Fruit fly (Drosophila melanogaster) whole organism, embryonic: Measurements from ENCODE around the gene CG9360.

Experiments
- CG1529 ChIP-seq: fragments of 200-800 bp; sonication (Bioruptor generic); optimal IDR thresholded peaks from 3 replicates; lab custom pipeline; 2018; ENCODE audit warnings: missing biosample characterization, missing genetic modification characterization
- CG15514 ChIP-seq: fragments of 200-800 bp; sonication (Bioruptor generic); optimal IDR thresholded peaks from 3 replicates; lab custom pipeline; 2017; ENCODE audit warnings: missing biosample characterization, missing genetic modification characterization, mild to moderate bottlenecking, moderate library complexity, missing genetic modification reagents
- CG17328 ChIP-seq: fragments of 200-800 bp; sonication (Bioruptor generic); IDR thresholded peaks from 2 replicates; pipeline ENCODE4 v1.3.6; 2022; ENCODE audit warnings: missing biosample characterization, missing genetic modification characterization
- CG17385 ChIP-seq: fragments of 200-800 bp; sonication (Bioruptor generic); optimal IDR thresholded peaks from 3 replicates; lab custom pipeline; 2018; ENCODE audit warnings: missing biosample characterization, mild to moderate bottlenecking, missing genetic modification characterization
- CG17568 ChIP-seq: fragments of 200-800 bp; sonication (Bioruptor generic); optimal IDR thresholded peaks from 2 replicates; lab custom pipeline; 2018; ENCODE audit warnings: missing biosample characterization, mild to moderate bottlenecking, missing genetic modification characterization, moderate library complexity
- CG18262 ChIP-seq: fragments of 200-800 bp; optimal IDR thresholded peaks from 3 replicates; lab custom pipeline; 2019; ENCODE audit warnings: missing biosample characterization, mild to moderate bottlenecking, missing genetic modification characterization, moderate library complexity
- CG2875 ChIP-seq: fragments of 200-800 bp; sonication (Bioruptor generic); optimal IDR thresholded peaks from 2 replicates; lab custom pipeline; 2017; ENCODE audit warnings: missing biosample characterization, mild to moderate bottlenecking, missing genetic modification characterization, missing genetic modification reagents
- CG31224 ChIP-seq: fragments of 200-800 bp; sonication (Bioruptor generic); IDR thresholded peaks from 2 replicates; pipeline ENCODE4 v1.3.6; 2022; ENCODE audit warnings: missing biosample characterization, missing genetic modification characterization
- CG31441 ChIP-seq: fragments of 200-800 bp; sonication (Bioruptor generic); IDR thresholded peaks from 2 replicates; pipeline ENCODE4 v1.3.6; 2022; ENCODE audit warnings: missing biosample characterization, missing genetic modification characterization
- CG3163 ChIP-seq: fragments of 200-800 bp; sonication (Bioruptor generic); optimal IDR thresholded peaks from 3 replicates; lab custom pipeline; 2016; ENCODE audit warnings: missing biosample characterization, missing genetic modification characterization
- CG33557 ChIP-seq: fragments of 200-800 bp; sonication (Bioruptor generic); optimal IDR thresholded peaks from 2 replicates; lab custom pipeline; 2019; ENCODE audit warnings: missing biosample characterization, mild to moderate bottlenecking, missing genetic modification characterization, moderate library complexity
- CG34224 ChIP-seq: fragments of 200-800 bp; sonication (Bioruptor generic); IDR thresholded peaks from 3 replicates; pipeline ENCODE4 v1.3.6; 2022; ENCODE audit warnings: missing biosample characterization, missing genetic modification characterization; ENCODE audit not compliant: partially characterized antibody
- CG3838 ChIP-seq: fragments of 200-800 bp; sonication (Bioruptor generic); optimal IDR thresholded peaks from 3 replicates; lab custom pipeline; 2016; ENCODE audit warnings: missing biosample characterization, missing genetic modification characterization
- CG4328 ChIP-seq: fragments of 200-800 bp; sonication (Bioruptor generic); optimal IDR thresholded peaks from 3 replicates; lab custom pipeline; 2017; ENCODE audit warnings: missing biosample characterization, missing genetic modification reagents, missing genetic modification characterization
- CG4404 ChIP-seq: fragments of 200-800 bp; sonication (Bioruptor generic); IDR thresholded peaks from 2 replicates; pipeline ENCODE4 v1.3.6; 2022; ENCODE audit warnings: missing biosample characterization, missing genetic modification characterization
- CG6272 ChIP-seq: fragments of 200-800 bp; sonication (Bioruptor generic); IDR thresholded peaks from 2 replicates; pipeline ENCODE4 v1.3.6; 2022; ENCODE audit warnings: missing biosample characterization, missing genetic modification characterization
- D ChIP-seq, 2 experiments: fragments of 200-800 bp in 1 of 2; fragments of >200 bp in 1 of 2; sonication (Bioruptor generic) in 1 of 2; optimal IDR thresholded peaks; 2 replicates in 1 of 2; 3 replicates in 1 of 2; lab custom pipeline; 2017; ENCODE audit warnings: mild to moderate bottlenecking in 1 of 2, missing biosample characterization in 1 of 2, missing genetic modification characterization in 1 of 2, missing genetic modification reagents in 1 of 2
- Dip2 ChIP-seq: fragments of 200-800 bp; sonication (Bioruptor generic); IDR thresholded peaks from 2 replicates; pipeline ENCODE4 v1.3.6; 2022; ENCODE audit warnings: missing biosample characterization, missing genetic modification characterization
- H15 ChIP-seq: fragments of 200-800 bp; sonication (Bioruptor generic); IDR thresholded peaks from 3 replicates; pipeline ENCODE4 v1.3.6; 2022; ENCODE audit warnings: missing biosample characterization, missing genetic modification characterization
- H2.0 ChIP-seq: fragments of 200-800 bp; sonication (Bioruptor generic); IDR thresholded peaks from 2 replicates; pipeline ENCODE4 v1.3.6; 2022; ENCODE audit warnings: missing biosample characterization, missing genetic modification characterization
- HLH3B ChIP-seq: fragments of 200-800 bp; sonication (Bioruptor generic); IDR thresholded peaks from 2 replicates; pipeline ENCODE4 v1.3.6; 2022; ENCODE audit warnings: missing biosample characterization, missing genetic modification characterization
- Hey ChIP-seq: fragments of 200-800 bp; sonication (Bioruptor generic); optimal IDR thresholded peaks from 3 replicates; lab custom pipeline; 2018; ENCODE audit warnings: missing biosample characterization, mild to moderate bottlenecking, missing genetic modification characterization
- Lim3 ChIP-seq: fragments of 200-800 bp; sonication (Bioruptor generic); IDR thresholded peaks from 2 replicates; pipeline ENCODE4 v1.3.6; 2022; ENCODE audit warnings: missing biosample characterization, missing genetic modification characterization
- Mes4 ChIP-seq: fragments of 200-800 bp; sonication (Bioruptor generic); optimal IDR thresholded peaks from 2 replicates; lab custom pipeline; 2016; ENCODE audit warnings: missing biosample characterization, missing genetic modification characterization
- Optix ChIP-seq: fragments of 200-800 bp; sonication (Bioruptor generic); IDR thresholded peaks from 3 replicates; pipeline ENCODE4 v1.3.6; 2022; ENCODE audit warnings: missing biosample characterization, missing genetic modification characterization
- Ravus ChIP-seq: fragments of 200-800 bp; sonication (Bioruptor generic); IDR thresholded peaks from 2 replicates; pipeline ENCODE4 v1.3.6; 2022; ENCODE audit warnings: missing biosample characterization, missing genetic modification characterization
- Side ChIP-seq: fragments of 200-800 bp; sonication (Bioruptor generic); optimal IDR thresholded peaks from 2 replicates; lab custom pipeline; 2016; ENCODE audit warnings: missing biosample characterization, missing genetic modification characterization
- bbx ChIP-seq: fragments of 200-800 bp; sonication (Bioruptor generic); IDR thresholded peaks from 2 replicates; pipeline ENCODE4 v1.3.6; 2022; ENCODE audit warnings: missing biosample characterization, missing genetic modification characterization; ENCODE audit not compliant: partially characterized antibody
- da ChIP-seq: fragments of 200-800 bp; sonication (Bioruptor generic); optimal IDR thresholded peaks from 2 replicates; lab custom pipeline; 2016; ENCODE audit warnings: missing biosample characterization, missing genetic modification characterization
- dpn ChIP-seq, 2 experiments: fragments of 200-800 bp; sonication (Bioruptor generic); optimal IDR thresholded peaks; 3 replicates each; lab custom pipeline; 2016; ENCODE audit warnings: missing biosample characterization in 2 of 2, missing genetic modification characterization in 2 of 2
- emc ChIP-seq: fragments of 200-800 bp; sonication (Bioruptor generic); optimal IDR thresholded peaks from 2 replicates; lab custom pipeline; 2016; ENCODE audit warnings: missing biosample characterization, missing genetic modification characterization
- ems ChIP-seq: fragments of 200-800 bp; sonication (Bioruptor generic); optimal IDR thresholded peaks from 3 replicates; lab custom pipeline; 2016; ENCODE audit warnings: missing biosample characterization, missing genetic modification characterization
- esg ChIP-seq: fragments of 200-800 bp; sonication (Bioruptor generic); conservative IDR thresholded peaks from 2 replicates; pipeline ENCODE4 v1.3.6; 2022; ENCODE audit warnings: missing biosample characterization, missing genetic modification characterization
- exex ChIP-seq: fragments of 200-800 bp; sonication (Bioruptor generic); optimal IDR thresholded peaks from 4 replicates; lab custom pipeline; 2018; ENCODE audit warnings: missing biosample characterization, mild to moderate bottlenecking, missing genetic modification characterization, moderate library complexity
- fu2 ChIP-seq: fragments of 200-800 bp; sonication (Bioruptor generic); optimal IDR thresholded peaks from 2 replicates; lab custom pipeline; 2016; ENCODE audit warnings: missing biosample characterization, missing genetic modification characterization
- grn ChIP-seq: fragments of 200-800 bp; sonication (Bioruptor generic); optimal IDR thresholded peaks from 3 replicates; lab custom pipeline; 2017; ENCODE audit warnings: missing biosample characterization, missing genetic modification characterization
- her ChIP-seq: fragments of 200-800 bp; sonication (Bioruptor generic); optimal IDR thresholded peaks from 2 replicates; lab custom pipeline; 2016; ENCODE audit warnings: missing biosample characterization, missing genetic modification characterization
- jing ChIP-seq: fragments of 200-800 bp; sonication (Bioruptor generic); optimal IDR thresholded peaks from 2 replicates; lab custom pipeline; 2018; ENCODE audit warnings: missing biosample characterization, mild to moderate bottlenecking, missing genetic modification characterization
- kah ChIP-seq: fragments of 200-800 bp; sonication (Bioruptor generic); optimal IDR thresholded peaks from 2 replicates; lab custom pipeline; 2018; ENCODE audit warnings: missing biosample characterization, mild to moderate bottlenecking, missing genetic modification characterization
- lilli ChIP-seq: fragments of 200-800 bp; sonication (Bioruptor generic); optimal IDR thresholded peaks from 3 replicates; lab custom pipeline; 2016; ENCODE audit warnings: missing biosample characterization, missing genetic modification characterization
- nau ChIP-seq: fragments of 200-800 bp; sonication (Bioruptor generic); optimal IDR thresholded peaks from 3 replicates; lab custom pipeline; 2017; ENCODE audit warnings: missing biosample characterization, mild to moderate bottlenecking, missing genetic modification characterization, missing genetic modification reagents
- oc ChIP-seq: fragments of 200-800 bp; sonication (Bioruptor generic); optimal IDR thresholded peaks from 2 replicates; lab custom pipeline; 2018; ENCODE audit warnings: missing biosample characterization, mild to moderate bottlenecking, missing genetic modification characterization, moderate library complexity
- org-1 ChIP-seq: fragments of 200-800 bp; sonication (Bioruptor generic); optimal IDR thresholded peaks from 2 replicates; lab custom pipeline; 2017; ENCODE audit warnings: missing biosample characterization, missing genetic modification characterization
- slou ChIP-seq: fragments of 200-800 bp; sonication (Bioruptor generic); optimal IDR thresholded peaks from 3 replicates; lab custom pipeline; 2016; ENCODE audit warnings: missing biosample characterization, missing genetic modification characterization
- slp2 ChIP-seq: fragments of 200-800 bp; sonication (Bioruptor generic); optimal IDR thresholded peaks from 2 replicates; lab custom pipeline; 2016; ENCODE audit warnings: missing biosample characterization, missing genetic modification characterization
- sr ChIP-seq: fragments of 200-800 bp; sonication (Bioruptor generic); IDR thresholded peaks from 3 replicates; pipeline ENCODE4 v1.3.6; 2022; ENCODE audit warnings: missing biosample characterization, missing genetic modification characterization
- sug ChIP-seq: fragments of 200-800 bp; optimal IDR thresholded peaks from 2 replicates; lab custom pipeline; 2019; ENCODE audit warnings: missing biosample characterization, mild to moderate bottlenecking, missing genetic modification characterization, moderate library complexity
- trem ChIP-seq: fragments of 200-800 bp; optimal IDR thresholded peaks from 3 replicates; lab custom pipeline; 2019; ENCODE audit warnings: missing biosample characterization, mild to moderate bottlenecking, missing genetic modification characterization, moderate library complexity
- wor ChIP-seq: fragments of 200-800 bp; sonication (Bioruptor generic); IDR thresholded peaks from 2 replicates; pipeline ENCODE4 v1.3.6; 2022; ENCODE audit warnings: missing biosample characterization, missing genetic modification characterization

The CG9360 gene

dm6 chrX:11715937-11716730 lies 48.3 kb downstream of the CG9360 start (continued):
- peak; percentile 79 to 91 for TF ChIP-seq dpn (GFP tag; optimal IDR thresholded peaks at IDR 0.05; lab: Kevin White, UChicago)
- TF ChIP-seq wor: peak; percentile 70
- peak; percentile 58; the same call in 2 of the 3 replicates for TF ChIP-seq Optix
- TF ChIP-seq CG17385 (GFP tag; lab: Kevin White, UChicago): peak; percentile 87
- TF ChIP-seq org-1 (GFP tag; lab: Kevin White, UChicago): peak; percentile 86
- TF ChIP-seq sug (tag; lab: Kevin White, UChicago): peak; percentile 82
- TF ChIP-seq CG31441 (GFP tag; lab: Robert Waterston, UW): peak; percentile 85
- TF ChIP-seq nau (GFP tag; lab: Kevin White, UChicago): peak; percentile 74
- TF ChIP-seq Ravus (GFP tag; lab: Robert Waterston, UW): peak; percentile 67
- peak; percentile 80 for TF ChIP-seq HLH3B
- peak; percentile 87 for TF ChIP-seq CG33557 (GFP tag; lab: Kevin White, UChicago)
- peak; percentile 76 for TF ChIP-seq CG34224 (GFP tag; lab: Robert Waterston, UW)
- peak; percentile 68 for TF ChIP-seq exex (tag; lab: Kevin White, UChicago)
- peak; percentile 84 for TF ChIP-seq CG1529 (GFP tag; lab: Kevin White, UChicago)
- peak; percentile 85 for TF ChIP-seq slp2 (GFP tag; lab: Kevin White, UChicago)
- peak; percentile 71 for TF ChIP-seq CG6272
- TF ChIP-seq D (optimal IDR thresholded peaks at IDR 0.05; lab: Kevin White, UChicago): no peak
- TF ChIP-seq D (GFP tag; optimal IDR thresholded peaks at IDR 0.05; lab: Kevin White, UChicago): peak; percentile 87
- TF ChIP-seq her (GFP tag; lab: Kevin White, UChicago): peak; percentile 63
- peak; percentile 67 for TF ChIP-seq CG3163
- peak; percentile 78 for TF ChIP-seq emc (GFP tag; lab: Kevin White, UChicago)
- TF ChIP-seq Lim3 (GFP tag; lab: Robert Waterston, UW): no peak; the same call in 1 of the 2 replicates
- TF ChIP-seq Hey (tag; lab: Kevin White, UChicago): peak; percentile 3
- TF ChIP-seq CG4328 (GFP tag; lab: Kevin White, UChicago): peak; percentile 76
- TF ChIP-seq esg (GFP tag; lab: Robert Waterston, UW): peak; percentile 76
- peak; percentile 82 for TF ChIP-seq oc (tag; lab: Kevin White, UChicago)
- peak; percentile 62 for TF ChIP-seq kah (GFP tag; lab: Kevin White, UChicago)
- TF ChIP-seq Dip2 (GFP tag; lab: Robert Waterston, UW): no peak
- peak; percentile 70 for TF ChIP-seq Side (GFP tag; lab: Kevin White, UChicago)
- TF ChIP-seq CG4404 (GFP tag; lab: Robert Waterston, UW): peak; percentile 82
- TF ChIP-seq CG17568 (GFP tag; lab: Kevin White, UChicago): peak; percentile 80
- TF ChIP-seq grn (GFP tag; lab: Kevin White, UChicago): peak; percentile 71
- TF ChIP-seq bbx (GFP tag; lab: Robert Waterston, UW): peak; percentile 78
- TF ChIP-seq CG31224 (GFP tag; lab: Robert Waterston, UW): peak; percentile 60
- peak; percentile 56 for TF ChIP-seq Mes4 (GFP tag; lab: Kevin White, UChicago)
- TF ChIP-seq H15 (GFP tag; lab: Robert Waterston, UW): peak; percentile 37; the same call in 2 of the 3 replicates
- TF ChIP-seq CG15514 (GFP tag; lab: Kevin White, UChicago): peak; percentile 51
- TF ChIP-seq CG18262: peak; percentile 93
- TF ChIP-seq CG2875 (GFP tag; lab: Kevin White, UChicago): peak; percentile 77
- peak; percentile 83 for TF ChIP-seq slou (GFP tag; lab: Kevin White, UChicago)
- TF ChIP-seq trem: peak; percentile 74
- peak; percentile 83 for TF ChIP-seq ems (GFP tag; lab: Kevin White, UChicago)
- peak; percentile 83 for TF ChIP-seq lilli
- TF ChIP-seq fu2 (GFP tag; lab: Kevin White, UChicago): peak; percentile 81
- TF ChIP-seq CG17328: peak; percentile 86
- TF ChIP-seq da (GFP tag; lab: Kevin White, UChicago): peak; percentile 63
- TF ChIP-seq sr (GFP tag; lab: Robert Waterston, UW): no peak
- peak; percentile 79 for TF ChIP-seq jing
- TF ChIP-seq CG3838 (GFP tag; lab: Kevin White, UChicago): peak; percentile 44
- TF ChIP-seq H2.0 (GFP tag; lab: Robert Waterston, UW): peak; percentile 65
